Worm (Caenorhabditis elegans) whole organism, L4/young adult: ENCODE results near the gene C17H12.3.

ENCODE experiments used
- W03F9.2 ChIP-seq: fragments of 150-350 bp; optimal IDR thresholded peaks from 2 replicates; lab custom pipeline; 2014; ENCODE audit warnings: missing biosample characterization, missing genetic modification characterization
- him-1 ChIP-seq: sonication (generic microtip); optimal IDR thresholded peaks from 2 replicates; lab custom pipeline; 2016; ENCODE audit warnings: missing genotype, missing genetic modification reagents, missing genetic modification characterization, missing compliant biosample characterization

- no peak for TF ChIP-seq W03F9.2 (tag; lab: Kevin White, UChicago)
- TF ChIP-seq him-1 (tag; lab: Kevin White, UChicago) = no peak
These were observed 41.3 kb upstream of the C17H12.3 start for ce11 chrIV:6836769-6837168.
